Fruit fly (Drosophila melanogaster) whole organism, pupa: Measurements from ENCODE around the gene Noc2.

Source experiments
- CG10348 ChIP-seq: fragments of 200-800 bp; sonication (Bioruptor generic); IDR thresholded peaks from 2 replicates; pipeline ENCODE4 v1.3.6; 2022; ENCODE audit warnings: missing biosample characterization, missing genetic modification characterization
- CG12605 ChIP-seq: fragments of 200-800 bp; sonication (Bioruptor generic); IDR thresholded peaks from 2 replicates; pipeline ENCODE4 v1.3.6; 2022; ENCODE audit warnings: missing biosample characterization, missing genetic modification characterization
- CG13204 ChIP-seq: fragments of 200-800 bp; sonication (Bioruptor generic); optimal IDR thresholded peaks from 2 replicates; lab custom pipeline; 2018; ENCODE audit warnings: missing biosample characterization, mild to moderate bottlenecking, missing genetic modification characterization, moderate library complexity
- CG14655 ChIP-seq: fragments of 200-800 bp; sonication (Bioruptor generic); optimal IDR thresholded peaks from 3 replicates; lab custom pipeline; 2017; ENCODE audit warnings: mild to moderate bottlenecking, missing biosample characterization, missing genetic modification reagents, missing genetic modification characterization
- CG15710 ChIP-seq: fragments of 200-800 bp; sonication (Bioruptor generic); optimal IDR thresholded peaks from 2 replicates; lab custom pipeline; 2018; ENCODE audit warnings: missing biosample characterization, mild to moderate bottlenecking, missing genetic modification characterization, moderate library complexity
- CG17806 ChIP-seq: fragments of 200-800 bp; sonication (Bioruptor generic); optimal IDR thresholded peaks from 2 replicates; lab custom pipeline; 2018; ENCODE audit warnings: missing biosample characterization, mild to moderate bottlenecking, missing genetic modification characterization, moderate library complexity
- CG32121 ChIP-seq: fragments of 200-800 bp; sonication (Bioruptor generic); IDR thresholded peaks from 2 replicates; pipeline ENCODE4 v1.3.6; 2022; ENCODE audit warnings: missing biosample characterization, missing genetic modification characterization
- CG34367 ChIP-seq: fragments of 200-800 bp; sonication (Bioruptor generic); optimal IDR thresholded peaks from 2 replicates; lab custom pipeline; 2018; ENCODE audit warnings: missing biosample characterization, mild to moderate bottlenecking, missing genetic modification characterization
- CG4496 ChIP-seq: fragments of 200-800 bp; sonication (Bioruptor generic); IDR thresholded peaks from 3 replicates; pipeline ENCODE4 v1.3.6; 2022; ENCODE audit warnings: missing biosample characterization, missing genetic modification characterization
- CG8159 ChIP-seq: fragments of 200-800 bp; sonication (Bioruptor generic); optimal IDR thresholded peaks from 3 replicates; lab custom pipeline; 2018; ENCODE audit warnings: missing biosample characterization, mild to moderate bottlenecking, missing genetic modification characterization, moderate library complexity
- CG8301 ChIP-seq: fragments of 200-800 bp; sonication (Bioruptor generic); optimal IDR thresholded peaks from 2 replicates; lab custom pipeline; 2018; ENCODE audit warnings: missing biosample characterization, mild to moderate bottlenecking, missing genetic modification characterization
- CG9948 ChIP-seq: fragments of 200-800 bp; sonication (Bioruptor generic); optimal IDR thresholded peaks from 2 replicates; lab custom pipeline; 2018; ENCODE audit warnings: missing biosample characterization, mild to moderate bottlenecking, missing genetic modification characterization, moderate library complexity
- D1 ChIP-seq: fragments of 200-800 bp; sonication (Bioruptor generic); optimal IDR thresholded peaks from 2 replicates; lab custom pipeline; 2018; ENCODE audit warnings: missing biosample characterization, mild to moderate bottlenecking, missing genetic modification characterization, moderate library complexity
- EcR ChIP-seq: fragments of 200-800 bp; sonication (Bioruptor generic); optimal IDR thresholded peaks from 3 replicates; lab custom pipeline; 2019; ENCODE audit warnings: missing biosample characterization, missing genetic modification characterization, mild to moderate bottlenecking, moderate library complexity, missing genetic modification reagents
- Ets98B ChIP-seq: fragments of 200-800 bp; sonication (Bioruptor generic); IDR thresholded peaks from 2 replicates; pipeline ENCODE4 v1.3.6; 2022; ENCODE audit warnings: missing biosample characterization, missing genetic modification characterization
- Pif1A ChIP-seq: fragments of 200-800 bp; sonication (Bioruptor generic); optimal IDR thresholded peaks from 3 replicates; lab custom pipeline; 2016; ENCODE audit warnings: missing biosample characterization, missing genetic modification characterization
- Pif1B ChIP-seq: fragments of 200-800 bp; sonication (Bioruptor generic); optimal IDR thresholded peaks from 3 replicates; lab custom pipeline; 2016; ENCODE audit warnings: missing biosample characterization, missing genetic modification characterization
- Snoo ChIP-seq: fragments of 200-800 bp; sonication (Bioruptor generic); optimal IDR thresholded peaks from 3 replicates; lab custom pipeline; 2017; ENCODE audit warnings: missing biosample characterization, mild to moderate bottlenecking, missing genetic modification characterization, inconsistent platforms
- fd96Ca ChIP-seq: fragments of 200-800 bp; sonication (Bioruptor generic); IDR thresholded peaks from 3 replicates; pipeline ENCODE4 v1.3.6; 2022; ENCODE audit warnings: missing biosample characterization, missing genetic modification characterization
- gl ChIP-seq: fragments of 200-800 bp; sonication (Bioruptor generic); optimal IDR thresholded peaks from 2 replicates; lab custom pipeline; 2018; ENCODE audit warnings: missing biosample characterization, mild to moderate bottlenecking, missing genetic modification characterization
- rn ChIP-seq: fragments of 200-800 bp; sonication (Bioruptor generic); IDR thresholded peaks from 2 replicates; pipeline ENCODE4 v1.3.6; 2022; ENCODE audit warnings: missing biosample characterization, missing genetic modification characterization

Noc2 gene

DNA sequence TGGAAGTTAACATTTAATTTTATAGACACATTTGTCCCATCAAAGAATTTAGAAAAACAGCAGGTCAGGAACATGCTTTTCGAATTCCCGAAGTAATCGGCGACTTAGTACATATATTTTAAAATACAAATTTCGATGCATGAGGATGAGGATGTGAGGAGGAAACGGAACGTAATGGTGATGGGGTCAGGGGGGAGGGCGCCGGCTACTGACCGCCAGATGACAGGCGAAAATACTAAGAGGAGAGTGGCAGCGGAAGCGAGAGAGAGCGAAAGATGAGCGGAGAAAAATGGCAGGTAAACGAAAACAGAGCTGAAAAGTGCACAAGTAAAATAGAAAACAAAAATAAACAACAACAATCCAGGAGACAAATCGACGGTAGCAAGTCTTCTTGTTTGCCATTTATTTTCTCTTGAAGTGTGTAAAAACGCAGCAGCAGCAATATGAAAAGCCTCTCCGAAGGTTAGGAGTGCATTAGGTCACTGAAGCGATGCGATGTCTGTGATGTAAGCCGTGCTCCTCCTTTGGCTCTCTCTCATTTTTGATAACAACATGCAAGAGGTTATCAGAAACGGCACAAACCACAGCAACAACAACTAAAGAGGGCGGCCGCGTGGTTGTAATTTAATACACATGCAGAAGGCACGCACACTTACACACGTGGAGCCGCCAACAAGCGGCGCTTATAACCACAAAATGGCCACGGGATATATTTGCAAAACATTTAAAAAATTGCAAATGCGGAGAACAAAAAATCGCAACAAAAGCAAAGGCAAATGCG, 15.2 kb downstream of the Noc2 start:
- TF ChIP-seq CG8159 (tag; lab: Kevin White, UChicago) (no peak), EcR (peak; percentile 9)

DNA sequence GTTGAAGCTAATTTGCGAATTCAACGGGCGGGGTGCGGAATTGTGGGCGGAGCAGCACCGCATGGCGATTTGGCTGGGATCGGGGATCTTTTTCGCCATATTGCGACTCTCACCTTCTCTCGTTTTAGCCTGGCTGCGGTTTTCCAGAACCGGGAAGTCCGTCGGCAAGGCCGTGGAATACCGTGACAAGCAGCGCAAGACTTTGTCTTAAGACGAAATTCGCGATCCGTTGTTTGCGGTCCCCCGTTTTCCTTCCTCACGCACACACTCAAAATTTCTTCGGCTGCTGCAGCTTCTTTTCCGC, 15.7 kb downstream of the Noc2 start:
- TF ChIP-seq CG34367 (tag; lab: Kevin White, UChicago) = no peak
- TF ChIP-seq Snoo = no peak
- no peak for TF ChIP-seq D1 (tag; lab: Kevin White, UChicago)
- TF ChIP-seq Pif1A (GFP tag; lab: Kevin White, UChicago) = no peak
- no peak for TF ChIP-seq Pif1B (GFP tag; lab: Kevin White, UChicago)
- TF ChIP-seq CG4496 (GFP tag; lab: Robert Waterston, UW) = 0 out of 3 replicates have a peak, but pooled peaks have one; percentile 26

DNA sequence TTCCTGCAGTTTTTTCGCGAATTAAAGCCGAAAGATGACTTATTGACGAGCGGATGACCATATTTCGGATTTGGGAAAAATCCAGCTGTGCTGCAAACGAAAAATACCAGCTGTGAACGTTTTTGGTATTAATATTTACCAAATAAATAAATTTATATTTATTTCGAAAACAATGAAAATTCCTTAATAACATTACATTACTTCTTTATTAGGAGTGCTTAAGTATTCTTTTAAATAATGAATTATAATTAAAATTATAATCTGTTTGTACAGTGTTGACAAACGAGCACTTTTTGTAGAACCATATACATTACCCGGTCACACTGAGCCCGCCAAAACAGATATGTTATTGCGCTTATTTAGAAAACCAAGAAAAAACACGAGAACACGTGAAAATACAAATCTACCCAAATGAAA, 16.2 kb downstream of the Noc2 start, which contains the start of the genes bur and Mcm10:
Gene bur, minus strand, starts transcription at position 69 of the 417 bp plus-strand sequence.
Gene Mcm10, plus strand, starts transcription at position 319 of the 417 bp plus-strand sequence.
- TF ChIP-seq EcR (no peak), CG8301 (tag; lab: Kevin White, UChicago) (no peak), fd96Ca (GFP tag; lab: Robert Waterston, UW) (no peak), CG13204 (no peak), CG12605 (GFP tag; lab: Robert Waterston, UW) (no peak), CG17806 (tag; lab: Kevin White, UChicago) (no peak), Snoo (no peak), Pif1A (GFP tag; lab: Kevin White, UChicago) (no peak), CG9948 (tag; lab: Kevin White, UChicago) (no peak), CG10348 (GFP tag; lab: Robert Waterston, UW) (no peak), CG15710 (tag; lab: Kevin White, UChicago) (no peak), CG4496 (GFP tag; lab: Robert Waterston, UW) (no peak), gl (tag; lab: Kevin White, UChicago) (no peak)

DNA sequence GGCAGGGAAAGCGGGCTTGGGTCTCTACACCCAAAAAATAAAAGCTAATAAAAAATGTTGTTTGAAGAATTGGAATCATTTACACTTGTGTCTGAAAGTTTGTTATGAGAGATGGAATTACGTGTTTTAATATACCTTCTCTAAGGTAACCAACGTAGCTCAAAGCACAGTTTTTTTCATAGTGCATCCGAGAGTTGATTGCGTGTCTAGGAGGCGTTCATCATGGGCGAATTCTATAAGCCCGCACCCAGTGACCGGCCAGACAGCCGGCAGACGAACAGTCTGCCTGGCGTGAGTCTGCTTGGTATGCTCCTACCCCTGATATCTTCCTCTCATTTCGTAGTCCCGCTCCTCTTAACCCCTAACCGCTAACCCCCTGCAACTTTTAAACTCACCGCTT, 24.3 kb downstream of the Noc2 start:
- TF ChIP-seq Pif1A (GFP tag; lab: Kevin White, UChicago) (no peak), CG14655 (GFP tag; lab: Kevin White, UChicago) (no peak), CG17806 (tag; lab: Kevin White, UChicago) (no peak), gl (tag; lab: Kevin White, UChicago) (no peak), EcR (no peak), rn (GFP tag; lab: Robert Waterston, UW) (no peak), CG4496 (GFP tag; lab: Robert Waterston, UW) (no peak)
- TF ChIP-seq, all 21 proteins: peak for 0

DNA sequence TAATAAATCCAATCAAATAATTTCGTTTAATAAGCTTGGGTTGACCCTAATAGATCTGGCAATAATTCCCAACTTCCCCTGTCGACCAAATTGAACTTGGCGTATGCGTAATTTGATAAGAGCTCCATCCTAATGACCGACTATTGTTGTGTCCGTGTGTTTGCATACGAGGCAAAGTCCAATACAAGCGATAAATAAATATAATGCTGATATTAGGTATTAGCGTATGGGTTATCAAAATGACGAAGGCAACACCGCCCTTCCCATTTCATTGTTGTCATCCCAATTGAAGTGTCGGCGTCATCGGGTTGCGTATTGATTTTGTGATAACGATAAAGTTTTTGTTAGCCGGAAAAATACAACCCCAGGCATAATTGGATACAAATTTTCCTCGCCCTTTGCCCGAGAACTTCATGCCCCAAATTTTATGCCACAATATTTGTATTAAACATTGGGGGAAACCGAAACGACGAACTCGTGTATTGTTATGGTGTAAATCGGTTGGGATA, 25.9 kb downstream of the Noc2 start:
- no peak for TF ChIP-seq CG14655 (GFP tag; lab: Kevin White, UChicago)
- no peak for TF ChIP-seq CG34367 (tag; lab: Kevin White, UChicago)
- TF ChIP-seq Ets98B (GFP tag; lab: Robert Waterston, UW) = no peak
- no peak for TF ChIP-seq CG13204
- TF ChIP-seq Snoo = no peak
- TF ChIP-seq CG8301 (tag; lab: Kevin White, UChicago) = no peak
- no peak for TF ChIP-seq gl (tag; lab: Kevin White, UChicago)
- no peak for TF ChIP-seq Pif1A (GFP tag; lab: Kevin White, UChicago)
- TF ChIP-seq CG32121 (GFP tag; lab: Robert Waterston, UW) = no peak
- no peak for TF ChIP-seq CG12605 (GFP tag; lab: Robert Waterston, UW)

DNA sequence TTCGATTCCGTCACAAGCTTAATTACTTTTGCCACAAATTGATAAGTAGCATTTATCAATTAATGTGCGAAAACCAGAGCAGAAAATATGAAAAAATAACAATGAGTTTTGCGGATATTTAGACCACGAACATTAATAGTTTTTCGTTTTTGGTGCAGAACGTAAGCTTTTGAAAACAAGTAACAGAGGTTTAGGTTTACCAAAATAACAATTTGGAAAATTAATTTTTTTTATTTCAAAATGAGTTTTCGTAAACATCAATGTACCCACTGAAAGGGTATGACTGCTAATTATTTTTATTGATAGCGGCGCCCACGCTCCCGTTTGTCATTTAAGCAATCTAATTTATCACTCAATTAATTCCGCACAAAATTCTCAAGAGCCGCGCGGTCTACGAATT, 31.9 kb downstream of the Noc2 start:
- TF ChIP-seq Snoo (no peak), CG12605 (GFP tag; lab: Robert Waterston, UW) (no peak)

DNA sequence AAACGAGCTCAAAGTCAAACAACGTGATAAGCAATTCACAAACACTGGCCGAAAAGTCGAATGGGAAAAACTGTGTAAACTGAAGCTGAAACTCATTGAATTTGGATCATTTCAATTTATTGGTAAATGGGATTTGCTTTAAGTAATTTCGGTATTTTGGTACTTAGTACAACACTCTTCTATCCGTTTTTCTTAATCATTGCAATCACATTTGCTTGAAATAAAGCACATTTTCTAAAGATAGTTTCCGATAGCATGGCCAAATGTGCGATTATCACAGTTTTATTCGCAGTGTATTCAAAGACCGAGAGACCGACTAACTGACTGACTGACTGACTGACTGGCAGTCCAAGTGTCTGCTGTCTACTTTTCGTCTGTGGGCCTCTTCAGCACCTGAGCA, 33.1 kb downstream of the Noc2 start:
- peak; percentile 17 for TF ChIP-seq CG34367 (tag; lab: Kevin White, UChicago)
- no peak for TF ChIP-seq rn (GFP tag; lab: Robert Waterston, UW)
- TF ChIP-seq gl (tag; lab: Kevin White, UChicago) = no peak
- peak; percentile 45 for TF ChIP-seq CG8159 (tag; lab: Kevin White, UChicago)
- peak; percentile 17 for TF ChIP-seq CG17806 (tag; lab: Kevin White, UChicago)
- no peak for TF ChIP-seq Ets98B (GFP tag; lab: Robert Waterston, UW)
- TF ChIP-seq CG10348 (GFP tag; lab: Robert Waterston, UW) = no peak
- 0 out of 3 replicates have a peak, but pooled peaks have one; percentile 20 for TF ChIP-seq fd96Ca (GFP tag; lab: Robert Waterston, UW)
- TF ChIP-seq CG4496 (GFP tag; lab: Robert Waterston, UW) = 0 out of 3 replicates have a peak, but pooled peaks have one; percentile 23
- TF ChIP-seq CG14655 (GFP tag; lab: Kevin White, UChicago) = peak; percentile 59
- no peak for TF ChIP-seq CG15710 (tag; lab: Kevin White, UChicago)
- TF ChIP-seq Pif1B (GFP tag; lab: Kevin White, UChicago) = no peak
- no peak for TF ChIP-seq D1 (tag; lab: Kevin White, UChicago)
- TF ChIP-seq CG8301 (tag; lab: Kevin White, UChicago) = peak; percentile 58
- peak; percentile 20 for TF ChIP-seq Pif1A (GFP tag; lab: Kevin White, UChicago)
- TF ChIP-seq CG12605 (GFP tag; lab: Robert Waterston, UW) = no peak
- TF ChIP-seq Snoo = no peak
- TF ChIP-seq EcR = no peak
- TF ChIP-seq CG9948 (tag; lab: Kevin White, UChicago) = peak; percentile 50
- peak; percentile 47; the same call in 1 of the 2 replicates for TF ChIP-seq CG32121 (GFP tag; lab: Robert Waterston, UW)
